Worm (Caenorhabditis elegans) whole organism, L2 larva: ENCODE measurements around the gene lgc-36.

Experiments used
- C34F6.9 ChIP-seq: fragments of 150-350 bp; optimal IDR thresholded peaks from 2 replicates; lab custom pipeline; 2014; ENCODE audit warnings: missing biosample characterization, missing genetic modification characterization
- R02D3.7 ChIP-seq: fragments of 150-350 bp; optimal IDR thresholded peaks from 2 replicates; lab custom pipeline; 2014; ENCODE audit warnings: missing biosample characterization, missing genetic modification characterization
- ZK546.5 ChIP-seq: sonication (generic microtip); optimal IDR thresholded peaks from 2 replicates; lab custom pipeline; 2017; ENCODE audit warnings: missing biosample characterization, missing genetic modification characterization
- alr-1 ChIP-seq: fragments of 150-350 bp; optimal IDR thresholded peaks from 2 replicates; lab custom pipeline; 2014; ENCODE audit warnings: missing biosample characterization, missing genetic modification characterization
- aly-2 ChIP-seq: fragments of 150-350 bp; optimal IDR thresholded peaks from 2 replicates; lab custom pipeline; 2014; ENCODE audit warnings: missing biosample characterization, missing genetic modification characterization
- ama-1 ChIP-seq: fragments of 150-350 bp; optimal IDR thresholded peaks from 2 replicates; lab custom pipeline; 2018; ENCODE audit warnings: inconsistent platforms
- blmp-1 ChIP-seq: sonication (generic microtip); optimal IDR thresholded peaks from 2 replicates; lab custom pipeline; 2017; ENCODE audit warnings: missing genetic modification characterization, mild to moderate bottlenecking, missing compliant biosample characterization, antibody characterized with exemption, moderate library complexity; ENCODE audit not compliant: insufficient read depth
- dmd-4 ChIP-seq: sonication (generic microtip); optimal IDR thresholded peaks from 2 replicates; lab custom pipeline; 2017; ENCODE audit warnings: missing biosample characterization, missing genetic modification characterization
- egl-27 ChIP-seq: sonication (generic microtip); optimal IDR thresholded peaks from 3 replicates; lab custom pipeline; 2017; ENCODE audit warnings: missing biosample characterization, missing genetic modification reagents, missing genetic modification characterization
- elt-1 ChIP-seq: fragments of 150-350 bp; optimal IDR thresholded peaks from 2 replicates; lab custom pipeline; 2014; ENCODE audit warnings: missing biosample characterization, missing genetic modification characterization
- lin-11 ChIP-seq: fragments of 150-350 bp; sonication (generic microtip); optimal IDR thresholded peaks from 2 replicates; lab custom pipeline; 2014; ENCODE audit warnings: missing biosample characterization, missing genetic modification characterization, inconsistent platforms, mixed read lengths
- lsy-2 ChIP-seq, 2 experiments: fragments of 150-350 bp in 1 of 2; sonication (generic microtip) in 1 of 2; optimal IDR thresholded peaks; 2 replicates each; lab custom pipeline; 2014 to 2017; ENCODE audit warnings: missing biosample characterization in 2 of 2, missing genetic modification characterization in 2 of 2
- mbf-1 ChIP-seq: sonication (generic microtip); optimal IDR thresholded peaks from 2 replicates; lab custom pipeline; 2017; ENCODE audit warnings: missing biosample characterization, missing genetic modification characterization
- nhr-10 ChIP-seq: sonication (generic microtip); optimal IDR thresholded peaks from 2 replicates; lab custom pipeline; 2017; ENCODE audit warnings: missing biosample characterization, missing genetic modification characterization
- nhr-11 ChIP-seq: fragments of 150-350 bp; optimal IDR thresholded peaks from 2 replicates; lab custom pipeline; 2014; ENCODE audit warnings: missing biosample characterization, missing genetic modification characterization
- nhr-12 ChIP-seq: fragments of 150-350 bp; optimal IDR thresholded peaks from 2 replicates; lab custom pipeline; 2014; ENCODE audit warnings: missing biosample characterization, missing genetic modification characterization
- nhr-129 ChIP-seq: fragments of 150-350 bp; optimal IDR thresholded peaks from 2 replicates; lab custom pipeline; 2014; ENCODE audit warnings: missing biosample characterization, missing genetic modification characterization
- nhr-21 ChIP-seq: fragments of 150-350 bp; optimal IDR thresholded peaks from 2 replicates; lab custom pipeline; 2014; ENCODE audit warnings: missing biosample characterization, missing genetic modification characterization
- nhr-23 ChIP-seq: fragments of 150-350 bp; optimal IDR thresholded peaks from 2 replicates; lab custom pipeline; 2014; ENCODE audit warnings: missing biosample characterization, missing genetic modification reagents, missing genetic modification characterization
- nhr-237 ChIP-seq: fragments of 150-350 bp; optimal IDR thresholded peaks from 2 replicates; lab custom pipeline; 2014; ENCODE audit warnings: missing biosample characterization, missing genetic modification characterization
- nhr-25 ChIP-seq: fragments of 150-350 bp; sonication (generic microtip); optimal IDR thresholded peaks from 3 replicates; lab custom pipeline; 2014; ENCODE audit warnings: missing biosample characterization, missing genetic modification characterization
- nhr-77 ChIP-seq: fragments of 150-350 bp; optimal IDR thresholded peaks from 2 replicates; lab custom pipeline; 2014; ENCODE audit warnings: missing biosample characterization, missing genetic modification characterization
- sem-4 ChIP-seq: fragments of 150-350 bp; optimal IDR thresholded peaks from 2 replicates; lab custom pipeline; 2014; ENCODE audit warnings: missing biosample characterization, missing genetic modification reagents, missing genetic modification characterization
- skn-1 ChIP-seq: sonication (generic microtip); optimal IDR thresholded peaks from 2 replicates; lab custom pipeline; 2017; ENCODE audit warnings: missing biosample characterization, missing genetic modification characterization
- sma-3 ChIP-seq: sonication (generic microtip); optimal IDR thresholded peaks from 2 replicates; lab custom pipeline; 2016; ENCODE audit warnings: missing genetic modification reagents, missing genetic modification characterization, missing compliant biosample characterization
- unc-39 ChIP-seq: fragments of 150-350 bp; optimal IDR thresholded peaks from 2 replicates; lab custom pipeline; 2014; ENCODE audit warnings: missing biosample characterization, missing genetic modification characterization
- unc-62 ChIP-seq: fragments of 150-350 bp; optimal IDR thresholded peaks from 2 replicates; lab custom pipeline; 2014; ENCODE audit warnings: missing biosample characterization, missing genetic modification reagents, missing genetic modification characterization
- ztf-11 ChIP-seq: sonication (generic microtip); optimal IDR thresholded peaks from 2 replicates; lab custom pipeline; 2017; ENCODE audit warnings: missing biosample characterization, missing genetic modification characterization

lgc-36 gene

ce11 chrV:11216137-11216536 lies 42.7 kb downstream of the lgc-36 start:
- no peak for TF ChIP-seq dmd-4 (tag; lab: Kevin White, UChicago)
- TF ChIP-seq nhr-12 (tag; lab: Kevin White, UChicago) = no peak
- TF ChIP-seq mbf-1 = no peak

- no peak for TF ChIP-seq nhr-11 (tag; lab: Kevin White, UChicago)
- no peak for TF ChIP-seq unc-62 (GFP tag; lab: Kevin White, UChicago)
- TF ChIP-seq R02D3.7 (tag; lab: Kevin White, UChicago) = no peak
- TF ChIP-seq ztf-11 (tag; lab: Kevin White, UChicago) = no peak
Observed at ce11 chrV:11214569-11214968, 44.2 kb downstream of the lgc-36 start.

ce11 chrV:11211323-11211722 lies 47.5 kb downstream of the lgc-36 start:
- TF ChIP-seq mbf-1 = no peak
- TF ChIP-seq lsy-2 (tag; optimal IDR thresholded peaks at IDR 0.05; lab: Kevin White, UChicago) = no peak
- no peak for TF ChIP-seq sma-3
- TF ChIP-seq skn-1 = no peak
- no peak for TF ChIP-seq C34F6.9
- no peak for TF ChIP-seq sem-4 (tag; lab: Kevin White, UChicago)
- TF ChIP-seq nhr-77 (tag; lab: Kevin White, UChicago) = no peak
- TF ChIP-seq unc-39 (tag; lab: Kevin White, UChicago) = no peak
- no peak for TF ChIP-seq ama-1 (lab: Kevin White, UChicago)
- no peak for TF ChIP-seq nhr-23
- no peak for TF ChIP-seq lin-11 (tag; lab: Kevin White, UChicago)
- no peak for TF ChIP-seq ZK546.5 (tag; lab: Kevin White, UChicago)
- TF ChIP-seq dmd-4 (tag; lab: Kevin White, UChicago) = no peak
- TF ChIP-seq nhr-21 = no peak
- no peak for TF ChIP-seq nhr-237 (tag; lab: Kevin White, UChicago)
- TF ChIP-seq, all 48 proteins: peak for 0

- TF ChIP-seq nhr-23 = no peak
- TF ChIP-seq nhr-129 (tag; lab: Kevin White, UChicago) = no peak
- TF ChIP-seq nhr-11 (tag; lab: Kevin White, UChicago) = no peak
- TF ChIP-seq skn-1 = no peak
- no peak for TF ChIP-seq blmp-1 (tag; lab: Kevin White, UChicago)
- no peak for TF ChIP-seq R02D3.7 (tag; lab: Kevin White, UChicago)
- no peak for TF ChIP-seq elt-1 (tag; lab: Kevin White, UChicago)
- no peak for TF ChIP-seq sem-4 (tag; lab: Kevin White, UChicago)
- no peak for TF ChIP-seq alr-1 (tag; lab: Kevin White, UChicago)
- TF ChIP-seq nhr-10 (tag; lab: Kevin White, UChicago) = no peak
- no peak for TF ChIP-seq lsy-2 (tag; optimal IDR thresholded peaks at IDR 0.05; lab: Kevin White, UChicago)
- no peak for TF ChIP-seq nhr-25 (tag; lab: Kevin White, UChicago)
- TF ChIP-seq egl-27 (tag; lab: Kevin White, UChicago) = no peak
- no peak for TF ChIP-seq nhr-77 (tag; lab: Kevin White, UChicago)
- TF ChIP-seq aly-2 (tag; lab: Kevin White, UChicago) = no peak
Observed at ce11 chrV:11209452-11210188, 49.2 kb downstream of the lgc-36 start.
